Worm (Caenorhabditis elegans) whole organism, midembryonic: ENCODE data around the gene gop-3.

Experiments
- cog-1 ChIP-seq: sonication (generic microtip); optimal IDR thresholded peaks from 2 replicates; lab custom pipeline; 2016; ENCODE audit warnings: missing genetic modification characterization, missing compliant biosample characterization
- flt-1 ChIP-seq: fragments of 200-800 bp; sonication (Bioruptor generic); IDR thresholded peaks from 2 replicates; pipeline ENCODE4 v1.3.6; 2022; ENCODE audit warnings: missing genetic modification characterization, missing compliant biosample characterization
- klf-2 ChIP-seq: fragments of 200-800 bp; sonication (Bioruptor generic); conservative IDR thresholded peaks from 2 replicates; pipeline ENCODE4 v1.3.6; 2022; ENCODE audit warnings: missing genetic modification reagents, missing genetic modification characterization, missing compliant biosample characterization
- tab-1 ChIP-seq: fragments of 200-800 bp; sonication (Bioruptor generic); IDR thresholded peaks from 2 replicates; pipeline ENCODE4 v1.3.6; 2022; ENCODE audit warnings: missing genetic modification characterization, missing compliant biosample characterization
- ztf-29 ChIP-seq: fragments of 200-800 bp; sonication (Bioruptor generic); IDR thresholded peaks from 2 replicates; pipeline ENCODE4 v1.3.6; 2022; ENCODE audit warnings: missing genetic modification reagents, missing genetic modification characterization, missing compliant biosample characterization

- TF ChIP-seq tab-1 (no peak), flt-1 (no peak), ztf-29 (GFP tag; lab: Robert Waterston, UW) (no peak), cog-1 (tag; lab: Kevin White, UChicago) (no peak), klf-2 (GFP tag; lab: Robert Waterston, UW) (no peak)
These were observed 41.3 kb downstream of the gop-3 start, which contains the start of the genes T15B12.2 and F52C9.5 for ce11 chrIII:5301786-5302268.
